Worm (Caenorhabditis elegans) whole organism, mixed stage, embryonic: ENCODE data around the gene twk-31.

Source experiments
- ces-1 ChIP-seq: fragments of 150-350 bp; optimal IDR thresholded peaks from 2 replicates; lab custom pipeline; 2014; ENCODE audit warnings: missing biosample characterization, missing genetic modification reagents, missing genetic modification characterization
- elt-1 ChIP-seq: sonication (generic microtip); optimal IDR thresholded peaks from 2 replicates; lab custom pipeline; 2017; ENCODE audit warnings: missing genetic modification characterization, mild to moderate bottlenecking, missing compliant biosample characterization, antibody characterized with exemption, moderate library complexity, borderline replicate concordance; ENCODE audit not compliant: insufficient read depth
- elt-3 ChIP-seq: fragments of 150-350 bp; optimal IDR thresholded peaks from 2 replicates; lab custom pipeline; 2014; ENCODE audit warnings: missing biosample characterization, missing genetic modification characterization
- nhr-28 ChIP-seq: fragments of 150-350 bp; optimal IDR thresholded peaks from 2 replicates; lab custom pipeline; 2014; ENCODE audit warnings: missing biosample characterization, missing genetic modification characterization
- unc-39 ChIP-seq: fragments of 150-350 bp; optimal IDR thresholded peaks from 2 replicates; lab custom pipeline; 2014; ENCODE audit warnings: missing biosample characterization, missing genetic modification characterization
- unc-62 ChIP-seq: fragments of 150-350 bp; optimal IDR thresholded peaks from 2 replicates; lab custom pipeline; 2014; ENCODE audit warnings: missing biosample characterization, missing genetic modification reagents, missing genetic modification characterization
- ztf-11 ChIP-seq: fragments of 150-350 bp; optimal IDR thresholded peaks from 2 replicates; lab custom pipeline; 2014; ENCODE audit warnings: missing biosample characterization, missing genetic modification characterization

ce11 chrIII:11366467-11366866 is 44.0 kb upstream of the twk-31 start, which contains the start of gene T28D6.3:
- TF ChIP-seq ces-1 (GFP tag; lab: Kevin White, UChicago) (no peak), ztf-11 (tag; lab: Kevin White, UChicago) (no peak), nhr-28 (tag; lab: Kevin White, UChicago) (no peak), unc-39 (tag; lab: Kevin White, UChicago) (no peak), elt-1 (tag; lab: Kevin White, UChicago) (no peak), elt-3 (tag; lab: Kevin White, UChicago) (no peak), unc-62 (no peak)
